Worm (Caenorhabditis elegans): ENCODE measurements around the gene ugt-66.

ugt-66 gene

DNA sequence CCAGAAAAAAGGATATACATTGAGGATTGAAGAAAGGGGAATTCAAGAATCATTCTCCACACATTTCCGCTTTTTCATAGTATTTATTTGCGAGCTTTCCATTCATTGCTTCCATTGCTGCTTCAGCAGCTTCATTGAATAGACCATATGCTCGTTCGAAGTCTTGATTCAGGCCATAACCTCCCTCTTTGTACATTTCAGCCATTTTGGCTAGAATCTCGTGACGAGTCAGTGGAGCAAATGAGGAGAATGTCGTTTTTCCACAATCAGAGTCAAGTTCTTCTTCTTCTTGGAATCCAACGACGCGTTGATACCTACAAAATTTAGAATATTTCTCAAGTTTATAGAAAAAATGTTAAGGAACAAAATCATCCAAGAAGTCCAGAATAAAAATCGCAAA is 29.1 kb downstream of the ugt-66 start:
- TF ChIP-seq ham-2 (GFP tag; optimal IDR thresholded peaks at IDR 0.05), result no peak

DNA sequence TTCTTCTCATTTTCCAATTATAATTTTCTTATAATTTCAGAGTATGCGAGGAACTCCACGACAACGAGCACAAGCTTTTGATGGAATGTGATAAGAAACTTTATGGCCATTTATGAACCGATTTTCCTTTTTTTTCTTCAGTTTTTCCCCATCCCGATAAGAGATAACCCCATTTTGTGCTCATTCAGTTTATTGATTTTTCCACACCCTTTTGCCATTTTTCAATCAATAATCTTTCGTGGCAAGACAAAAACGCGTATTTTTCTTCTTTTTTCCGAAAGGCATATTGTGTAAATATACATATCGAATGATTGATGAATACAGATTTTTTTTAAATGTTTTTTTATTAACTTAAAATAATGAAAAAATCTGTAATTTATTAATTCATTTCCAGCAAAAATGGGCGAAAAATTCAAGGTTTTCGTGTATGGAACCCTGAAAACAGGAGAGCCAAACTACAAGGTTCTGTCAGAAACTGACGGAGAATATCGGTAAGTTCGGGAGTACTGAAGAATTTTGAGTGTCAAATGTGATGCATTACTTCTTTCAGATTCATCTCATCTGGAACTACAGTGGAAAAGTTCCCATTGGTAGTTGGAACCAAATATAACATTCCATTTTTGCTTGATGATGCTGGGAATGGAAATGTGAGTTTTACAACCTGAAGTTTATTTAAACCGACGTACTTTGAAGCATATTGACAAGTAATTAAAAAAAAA is 30.0 kb downstream of the ugt-66 start, which contains the start of gene F42A10.9:
TSS of gene F42A10.9 (plus strand) at position 321 of the 719 bp plus-strand sequence.
- TF ChIP-seq ces-1 (GFP tag; optimal IDR thresholded peaks at IDR 0.05), result no peak
- no peak for TF ChIP-seq ceh-43 (GFP tag; optimal IDR thresholded peaks at IDR 0.05)
- TF ChIP-seq nhr-2 (tag; optimal IDR thresholded peaks at IDR 0.05), result no peak
- no peak for TF ChIP-seq pha-4 (tag; optimal IDR thresholded peaks at IDR 0.05)

DNA sequence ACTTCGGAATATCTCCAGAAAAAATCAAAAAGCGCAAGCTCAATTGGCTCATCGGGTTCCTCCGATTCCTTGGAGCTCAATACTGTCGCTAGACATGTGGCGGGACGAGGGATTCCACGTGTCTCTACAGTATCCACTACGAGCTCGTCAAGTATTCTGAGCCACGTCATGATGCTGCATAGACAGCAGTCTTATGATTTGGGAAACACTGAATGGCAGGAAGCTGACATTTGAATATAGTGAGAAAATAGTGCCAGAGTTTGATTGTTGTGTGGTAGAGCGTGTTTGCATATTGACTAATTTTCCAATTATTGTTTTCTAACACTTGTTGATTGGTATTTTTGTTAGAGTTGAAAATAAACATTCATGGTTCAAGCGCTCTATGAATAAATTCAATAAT is 31.0 kb downstream of the ugt-66 start:
- TF ChIP-seq unc-62 (GFP tag; optimal IDR thresholded peaks at IDR 0.05) (no peak), mab-5 (tag; optimal IDR thresholded peaks at IDR 0.05) (no peak), nhr-12 (tag; optimal IDR thresholded peaks at IDR 0.05) (no peak), unc-120 (tag; optimal IDR thresholded peaks at IDR 0.05; ENCODE audit: poor library complexity, severe bottlenecking) (no peak), nhr-2 (tag; optimal IDR thresholded peaks at IDR 0.05) (no peak), cnd-1 (tag; optimal IDR thresholded peaks at IDR 0.05) (no peak), tbx-8 (GFP tag; optimal IDR thresholded peaks at IDR 0.05) (no peak), lin-32 (GFP tag; optimal IDR thresholded peaks at IDR 0.05) (no peak), sptf-1 (tag; optimal IDR thresholded peaks at IDR 0.05) (no peak), pha-4 (tag; optimal IDR thresholded peaks at IDR 0.05) (no peak), unc-39 (tag; optimal IDR thresholded peaks at IDR 0.05) (no peak), blmp-1 (tag; optimal IDR thresholded peaks at IDR 0.05) (no peak), lsy-2 (tag; optimal IDR thresholded peaks at IDR 0.05) (no peak), nhr-237 (tag; optimal IDR thresholded peaks at IDR 0.05) (no peak), mep-1 (tag; optimal IDR thresholded peaks at IDR 0.05) (no peak), ceh-39 (tag; optimal IDR thresholded peaks at IDR 0.05) (no peak), elt-3 (tag; optimal IDR thresholded peaks at IDR 0.05) (no peak), mls-2 (tag; optimal IDR thresholded peaks at IDR 0.05) (no peak)

DNA sequence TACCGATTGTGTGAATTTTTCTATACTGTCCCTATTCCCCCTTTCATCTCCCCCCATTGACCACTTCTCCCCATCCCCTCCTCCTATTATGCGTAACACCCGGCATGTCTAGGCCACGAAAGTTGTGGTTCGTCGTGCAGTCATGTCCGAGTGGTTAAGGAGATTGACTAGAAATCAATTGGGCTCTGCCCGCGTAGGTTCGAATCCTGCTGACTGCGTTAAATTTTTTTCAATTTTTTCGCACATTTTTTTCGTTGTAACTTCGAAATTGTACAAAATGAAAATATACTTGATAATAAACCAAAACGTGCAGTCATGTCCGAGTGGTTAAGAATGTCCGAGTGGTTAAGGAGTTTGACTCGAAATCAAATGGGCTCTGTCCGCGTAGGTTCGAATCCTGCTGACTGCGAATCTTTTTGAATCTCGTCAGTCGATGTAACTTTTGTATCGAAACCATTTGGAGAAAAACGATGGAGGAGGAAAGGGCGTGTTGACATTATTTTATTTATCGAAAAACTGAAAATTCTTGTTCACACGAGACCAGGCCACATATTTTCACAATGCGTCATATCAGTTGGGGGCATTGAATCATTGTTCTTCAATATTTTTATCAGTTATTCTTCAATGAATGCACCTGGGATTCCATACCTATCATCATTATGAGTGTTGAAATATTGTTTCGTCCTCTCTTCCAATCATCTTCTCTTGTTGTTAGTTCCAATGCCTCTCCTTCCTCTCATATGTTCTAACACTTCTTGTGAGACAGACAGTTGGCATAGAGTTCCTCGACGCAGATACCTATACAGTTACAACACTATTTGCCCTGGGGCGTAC is 35.5 kb downstream of the ugt-66 start, which contains the start of gene nfm-1:
TSS of gene nfm-1 (plus strand) at position 812 of the 834 bp plus-strand sequence.
- TF ChIP-seq unc-120 (tag; optimal IDR thresholded peaks at IDR 0.05; ENCODE audit: poor library complexity, severe bottlenecking) (peak; percentile 77), lsy-2 (tag; optimal IDR thresholded peaks at IDR 0.05) (peak; percentile 35), ces-1 (GFP tag; optimal IDR thresholded peaks at IDR 0.05) (peak; percentile 62), lin-32 (GFP tag; optimal IDR thresholded peaks at IDR 0.05) (peak; percentile 71), snpc-4 (tag; optimal IDR thresholded peaks at IDR 0.05) (no peak), blmp-1 (tag; optimal IDR thresholded peaks at IDR 0.05) (no peak), sptf-1 (tag; optimal IDR thresholded peaks at IDR 0.05) (peak; percentile 92), mab-5 (tag; optimal IDR thresholded peaks at IDR 0.05) (no peak), unc-39 (tag; optimal IDR thresholded peaks at IDR 0.05) (peak; percentile 35), mep-1 (tag; optimal IDR thresholded peaks at IDR 0.05) (peak; percentile 71), nhr-12 (tag; optimal IDR thresholded peaks at IDR 0.05) (no peak), zip-8 (tag; optimal IDR thresholded peaks at IDR 0.05) (no peak), nhr-28 (tag; optimal IDR thresholded peaks at IDR 0.05) (no peak), ztf-11 (tag; optimal IDR thresholded peaks at IDR 0.05) (no peak), flh-1 (GFP tag; optimal IDR thresholded peaks at IDR 0.05) (peak; percentile 66), ceh-43 (GFP tag; optimal IDR thresholded peaks at IDR 0.05) (peak; percentile 86), tbx-8 (GFP tag; optimal IDR thresholded peaks at IDR 0.05) (peak; percentile 73), mls-2 (tag; optimal IDR thresholded peaks at IDR 0.05) (peak; percentile 93), nhr-76 (tag; optimal IDR thresholded peaks at IDR 0.05) (no peak), drap-1 (GFP tag; optimal IDR thresholded peaks at IDR 0.05) (peak; percentile 90), cnd-1 (tag; optimal IDR thresholded peaks at IDR 0.05) (peak; percentile 89), nhr-2 (tag; optimal IDR thresholded peaks at IDR 0.05) (no peak), hlh-1 (tag; optimal IDR thresholded peaks at IDR 0.05) (peak; percentile 89), M03D4.4 (tag; optimal IDR thresholded peaks at IDR 0.05) (peak; percentile 91), elt-3 (tag; optimal IDR thresholded peaks at IDR 0.05) (no peak), nhr-237 (tag; optimal IDR thresholded peaks at IDR 0.05) (no peak), sem-2 (GFP tag; optimal IDR thresholded peaks at IDR 0.05) (peak; percentile 86), pha-4 (tag; optimal IDR thresholded peaks at IDR 0.05) (peak; percentile 19), ceh-39 (tag; optimal IDR thresholded peaks at IDR 0.05) (no peak), ceh-83 (GFP tag; optimal IDR thresholded peaks at IDR 0.05) (peak; percentile 87), lin-13 (tag; optimal IDR thresholded peaks at IDR 0.05) (no peak), bed-3 (GFP tag; optimal IDR thresholded peaks at IDR 0.05) (peak; percentile 70), elt-1 (tag; optimal IDR thresholded peaks at IDR 0.05; ENCODE audit: borderline replicate concordance, insufficient read depth) (no peak), unc-62 (GFP tag; optimal IDR thresholded peaks at IDR 0.05) (peak; percentile 47), ham-2 (GFP tag; optimal IDR thresholded peaks at IDR 0.05) (peak; percentile 71)
